Fruit fly (Drosophila melanogaster): ENCODE measurements around the gene Cog4.

Cog4 gene

dm6 chr2L:10522174-10522893 lies 33.9 kb upstream of the Cog4 start:
- TF ChIP-seq fd96Ca (GFP tag; IDR thresholded peaks at IDR 0.05) (0 out of 3 replicates have a peak, but pooled peaks have one; percentile 19), rn (GFP tag; IDR thresholded peaks at IDR 0.05) (no peak), EcR (GFP tag; optimal IDR thresholded peaks at IDR 0.05) (no peak), CG9948 (tag; optimal IDR thresholded peaks at IDR 0.05) (peak; percentile 8), Snoo (tag; optimal IDR thresholded peaks at IDR 0.05) (no peak), CG15710 (tag; optimal IDR thresholded peaks at IDR 0.05) (peak; percentile 6), CG8301 (tag; optimal IDR thresholded peaks at IDR 0.05) (peak; percentile 13), CG12605 (GFP tag; IDR thresholded peaks at IDR 0.05) (no peak), CG14655 (GFP tag; optimal IDR thresholded peaks at IDR 0.05) (peak; percentile 41), CG32121 (GFP tag; IDR thresholded peaks at IDR 0.05) (peak; percentile 23; the same call in 1 of the 2 replicates), gl (tag; optimal IDR thresholded peaks at IDR 0.05) (no peak), CG17806 (tag; optimal IDR thresholded peaks at IDR 0.05) (no peak), Pif1B (GFP tag; optimal IDR thresholded peaks at IDR 0.05) (no peak), CG13204 (GFP tag; optimal IDR thresholded peaks at IDR 0.05) (no peak), CG4496 (GFP tag; IDR thresholded peaks at IDR 0.05) (0 out of 3 replicates have a peak, but pooled peaks have one; percentile 12), D1 (tag; optimal IDR thresholded peaks at IDR 0.05) (no peak), CG8159 (tag; optimal IDR thresholded peaks at IDR 0.05) (peak; percentile 28), CG34367 (tag; optimal IDR thresholded peaks at IDR 0.05) (no peak), Ets98B (GFP tag; IDR thresholded peaks at IDR 0.05) (no peak)

dm6 chr2L:10519225-10519624 lies 30.8 kb upstream of the Cog4 start:
- TF ChIP-seq CG8301 (tag; optimal IDR thresholded peaks at IDR 0.05) = peak; percentile 75
- TF ChIP-seq fd96Ca (GFP tag; IDR thresholded peaks at IDR 0.05) = peak; percentile 59; the same call in 2 of the 3 replicates
- TF ChIP-seq CG17806 (tag; optimal IDR thresholded peaks at IDR 0.05) = peak; percentile 88
- peak; percentile 25; the same call in 1 of the 2 replicates for TF ChIP-seq rn (GFP tag; IDR thresholded peaks at IDR 0.05)
- peak; percentile 84 for TF ChIP-seq CG34367 (tag; optimal IDR thresholded peaks at IDR 0.05)
- peak; percentile 72 for TF ChIP-seq D1 (tag; optimal IDR thresholded peaks at IDR 0.05)
- TF ChIP-seq CG13204 (GFP tag; optimal IDR thresholded peaks at IDR 0.05) = peak; percentile 38
- TF ChIP-seq CG12605 (GFP tag; IDR thresholded peaks at IDR 0.05) = peak; percentile 69; the same call in 1 of the 2 replicates
- peak; percentile 86 for TF ChIP-seq Pif1B (GFP tag; optimal IDR thresholded peaks at IDR 0.05)
- TF ChIP-seq CG10348 (GFP tag; IDR thresholded peaks at IDR 0.05) = no peak
- TF ChIP-seq gl (tag; optimal IDR thresholded peaks at IDR 0.05) = peak; percentile 77
- peak; percentile 84 for TF ChIP-seq Pif1A (GFP tag; optimal IDR thresholded peaks at IDR 0.05)
- TF ChIP-seq CG32121 (GFP tag; IDR thresholded peaks at IDR 0.05) = peak; percentile 74
- peak; percentile 92 for TF ChIP-seq CG15710 (tag; optimal IDR thresholded peaks at IDR 0.05)
- peak; percentile 78 for TF ChIP-seq CG14655 (GFP tag; optimal IDR thresholded peaks at IDR 0.05)
- TF ChIP-seq EcR (GFP tag; optimal IDR thresholded peaks at IDR 0.05) = peak; percentile 25
- peak; percentile 89 for TF ChIP-seq CG8159 (tag; optimal IDR thresholded peaks at IDR 0.05)
- TF ChIP-seq Snoo (tag; optimal IDR thresholded peaks at IDR 0.05) = peak; percentile 84
- TF ChIP-seq Ets98B (GFP tag; IDR thresholded peaks at IDR 0.05) = peak; percentile 83
- peak; percentile 87 for TF ChIP-seq CG4496 (GFP tag; IDR thresholded peaks at IDR 0.05)
- TF ChIP-seq CG9948 (tag; optimal IDR thresholded peaks at IDR 0.05) = peak; percentile 80

- TF ChIP-seq CG8159 (tag; optimal IDR thresholded peaks at IDR 0.05) (peak; percentile 8), Pif1B (GFP tag; optimal IDR thresholded peaks at IDR 0.05) (no peak), CG4496 (GFP tag; IDR thresholded peaks at IDR 0.05) (no peak; the same call in 2 of the 3 replicates), CG32121 (GFP tag; IDR thresholded peaks at IDR 0.05) (no peak), CG12605 (GFP tag; IDR thresholded peaks at IDR 0.05) (peak; percentile 9; the same call in 1 of the 2 replicates), CG15710 (tag; optimal IDR thresholded peaks at IDR 0.05) (no peak), gl (tag; optimal IDR thresholded peaks at IDR 0.05) (no peak), Snoo (tag; optimal IDR thresholded peaks at IDR 0.05) (no peak), CG10348 (GFP tag; IDR thresholded peaks at IDR 0.05) (no peak), Pif1A (GFP tag; optimal IDR thresholded peaks at IDR 0.05) (no peak)
Observed at dm6 chr2L:10517085-10517484, 28.7 kb upstream of the Cog4 start, which contains the start of the genes Fatp1 and Lrr47. TSS of gene Fatp1 (minus strand) at chr2L:10517218. TSS of gene Lrr47 (plus strand) at chr2L:10517335.

dm6 chr2L:10516470-10517048 lies 28.1 kb upstream of the Cog4 start:
- TF ChIP-seq rn (GFP tag; IDR thresholded peaks at IDR 0.05) = 0 out of 2 replicates have a peak, but pooled peaks have one; percentile 5
- TF ChIP-seq CG9948 (tag; optimal IDR thresholded peaks at IDR 0.05) = no peak
- no peak for TF ChIP-seq CG10348 (GFP tag; IDR thresholded peaks at IDR 0.05)
- peak; percentile 27 for TF ChIP-seq gl (tag; optimal IDR thresholded peaks at IDR 0.05)
- TF ChIP-seq CG34367 (tag; optimal IDR thresholded peaks at IDR 0.05) = no peak
- TF ChIP-seq CG8301 (tag; optimal IDR thresholded peaks at IDR 0.05) = peak; percentile 14
- peak; percentile 71 for TF ChIP-seq EcR (GFP tag; optimal IDR thresholded peaks at IDR 0.05)
- TF ChIP-seq CG12605 (GFP tag; IDR thresholded peaks at IDR 0.05) = peak; percentile 16; the same call in 1 of the 2 replicates
- TF ChIP-seq CG15710 (tag; optimal IDR thresholded peaks at IDR 0.05) = no peak
- no peak for TF ChIP-seq D1 (tag; optimal IDR thresholded peaks at IDR 0.05)
- TF ChIP-seq CG14655 (GFP tag; optimal IDR thresholded peaks at IDR 0.05) = no peak
- TF ChIP-seq CG13204 (GFP tag; optimal IDR thresholded peaks at IDR 0.05) = peak; percentile 24
- peak; percentile 52; the same call in 1 of the 2 replicates for TF ChIP-seq CG32121 (GFP tag; IDR thresholded peaks at IDR 0.05)
- peak; percentile 59; the same call in 1 of the 2 replicates for TF ChIP-seq Ets98B (GFP tag; IDR thresholded peaks at IDR 0.05)
- no peak for TF ChIP-seq CG8159 (tag; optimal IDR thresholded peaks at IDR 0.05)
- TF ChIP-seq CG4496 (GFP tag; IDR thresholded peaks at IDR 0.05) = no peak; the same call in 2 of the 3 replicates
- TF ChIP-seq CG17806 (tag; optimal IDR thresholded peaks at IDR 0.05) = no peak
- no peak for TF ChIP-seq Snoo (tag; optimal IDR thresholded peaks at IDR 0.05)
- TF ChIP-seq Pif1A (GFP tag; optimal IDR thresholded peaks at IDR 0.05) = peak; percentile 14
- TF ChIP-seq Pif1B (GFP tag; optimal IDR thresholded peaks at IDR 0.05) = peak; percentile 54
- peak; percentile 46; the same call in 1 of the 3 replicates for TF ChIP-seq fd96Ca (GFP tag; IDR thresholded peaks at IDR 0.05)
